Worm (Caenorhabditis elegans) whole organism, early embryonic: ENCODE measurements around the gene F13H8.5.

Source experiments
- flt-1 ChIP-seq: fragments of 200-800 bp; sonication (Bioruptor generic); IDR thresholded peaks from 2 replicates; pipeline ENCODE4 v1.3.6; 2022; ENCODE audit warnings: missing genetic modification characterization, missing compliant biosample characterization
- sea-1 ChIP-seq: fragments of 200-800 bp; sonication (Bioruptor generic); conservative IDR thresholded peaks from 2 replicates; pipeline ENCODE4 v1.3.6; 2022; ENCODE audit warnings: missing genetic modification characterization, missing compliant biosample characterization

DNA sequence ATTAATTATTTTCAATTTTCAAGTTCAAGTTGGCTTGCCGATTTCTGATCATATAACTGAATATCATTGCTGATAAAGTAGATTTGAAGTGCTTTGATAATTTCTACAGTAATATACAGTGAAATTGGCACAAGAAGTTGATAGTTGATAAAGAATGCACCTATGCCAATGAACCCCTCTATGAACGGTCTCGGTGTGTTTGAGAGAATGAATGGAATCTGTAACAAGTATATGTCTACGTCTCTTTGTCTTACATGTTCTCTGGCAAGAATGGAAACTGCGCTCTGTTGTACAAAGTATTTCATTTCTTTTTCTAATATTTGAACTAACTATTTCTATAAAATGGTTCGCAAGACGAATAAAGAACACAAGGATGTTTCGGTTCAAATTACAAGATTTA is 14.2 kb downstream of the F13H8.5 start, which contains the start of gene T24H7.8:
- TF ChIP-seq sea-1 (GFP tag; lab: Robert Waterston, UW) = no peak
- TF ChIP-seq flt-1 = no peak
